Fruit fly (Drosophila melanogaster) whole organism, embryonic: ENCODE measurements around the gene Zir.

ENCODE experiments used
- Bdp1 ChIP-seq: fragments of 200-800 bp; sonication (Bioruptor generic); optimal IDR thresholded peaks from 3 replicates; lab custom pipeline; 2016; ENCODE audit warnings: missing biosample characterization, missing genetic modification characterization
- Blimp-1 ChIP-seq: fragments of 200-800 bp; sonication (Bioruptor generic); optimal IDR thresholded peaks from 3 replicates; lab custom pipeline; 2018; ENCODE audit warnings: missing biosample characterization, missing genetic modification characterization, mild to moderate bottlenecking, moderate library complexity, missing genetic modification reagents
- CG10147 ChIP-seq: fragments of 200-800 bp; sonication (Bioruptor generic); optimal IDR thresholded peaks from 2 replicates; lab custom pipeline; 2019; ENCODE audit warnings: missing biosample characterization, mild to moderate bottlenecking, missing genetic modification characterization, moderate library complexity
- CG10267 ChIP-seq: fragments of 200-800 bp; sonication (Bioruptor generic); optimal IDR thresholded peaks from 2 replicates; lab custom pipeline; 2018; ENCODE audit warnings: missing biosample characterization, mild to moderate bottlenecking, missing genetic modification characterization, moderate library complexity
- CG10431 ChIP-seq: fragments of 200-800 bp; sonication (Bioruptor generic); optimal IDR thresholded peaks from 3 replicates; lab custom pipeline; 2018; ENCODE audit warnings: missing biosample characterization, mild to moderate bottlenecking, missing genetic modification characterization
- CG10565 ChIP-seq: fragments of 200-800 bp; sonication (Bioruptor generic); optimal IDR thresholded peaks from 3 replicates; lab custom pipeline; 2016; ENCODE audit warnings: missing biosample characterization, mild to moderate bottlenecking, missing genetic modification characterization
- CG11560 ChIP-seq: fragments of 200-800 bp; sonication (Bioruptor generic); IDR thresholded peaks from 3 replicates; pipeline ENCODE4 v1.3.6; 2022; ENCODE audit warnings: missing biosample characterization, missing genetic modification characterization
- CG12744 ChIP-seq: fragments of 200-800 bp; sonication (Bioruptor generic); optimal IDR thresholded peaks from 2 replicates; lab custom pipeline; 2016; ENCODE audit warnings: missing biosample characterization, missing genetic modification characterization
- CG13123 ChIP-seq: fragments of 200-800 bp; sonication (Bioruptor generic); optimal IDR thresholded peaks from 2 replicates; lab custom pipeline; 2016; ENCODE audit warnings: missing biosample characterization, missing genetic modification characterization
- CG13296 ChIP-seq: fragments of 200-800 bp; sonication (Bioruptor generic); optimal IDR thresholded peaks from 3 replicates; lab custom pipeline; 2018; ENCODE audit warnings: missing biosample characterization, mild to moderate bottlenecking, missing genetic modification characterization
- CG16779 ChIP-seq: fragments of 200-800 bp; sonication (Bioruptor generic); IDR thresholded peaks from 2 replicates; pipeline ENCODE4 v1.3.6; 2022; ENCODE audit warnings: missing biosample characterization, missing genetic modification characterization
- CG16815 ChIP-seq: fragments of 200-800 bp; sonication (Bioruptor generic); optimal IDR thresholded peaks from 3 replicates; lab custom pipeline; 2017; ENCODE audit warnings: missing biosample characterization, mild to moderate bottlenecking, missing genetic modification characterization
- CG17186 ChIP-seq: fragments of 200-800 bp; sonication (Bioruptor generic); optimal IDR thresholded peaks from 3 replicates; lab custom pipeline; 2017; ENCODE audit warnings: missing biosample characterization, missing genetic modification reagents, missing genetic modification characterization
- CG1792 ChIP-seq: fragments of 200-800 bp; sonication (Bioruptor generic); optimal IDR thresholded peaks from 2 replicates; lab custom pipeline; 2016; ENCODE audit warnings: missing biosample characterization, missing genetic modification characterization
- CG2199 ChIP-seq: fragments of 200-800 bp; sonication (Bioruptor generic); IDR thresholded peaks from 3 replicates; pipeline ENCODE4 v1.3.6; 2022; ENCODE audit warnings: missing biosample characterization, missing genetic modification characterization
- CG31365 ChIP-seq: fragments of 200-800 bp; sonication (Bioruptor generic); optimal IDR thresholded peaks from 2 replicates; lab custom pipeline; 2018; ENCODE audit warnings: missing biosample characterization, mild to moderate bottlenecking, missing genetic modification characterization
- CG43689 ChIP-seq: fragments of 200-800 bp; sonication (Bioruptor generic); IDR thresholded peaks from 2 replicates; pipeline ENCODE4 v1.3.6; 2022; ENCODE audit warnings: missing biosample characterization, missing genetic modification characterization
- CG4707 ChIP-seq: fragments of 200-800 bp; sonication (Bioruptor generic); optimal IDR thresholded peaks from 2 replicates; lab custom pipeline; 2018; ENCODE audit warnings: missing biosample characterization, mild to moderate bottlenecking, missing genetic modification characterization, moderate library complexity
- CG5245 ChIP-seq: fragments of 200-800 bp; sonication (Bioruptor generic); optimal IDR thresholded peaks from 3 replicates; lab custom pipeline; 2016; ENCODE audit warnings: missing biosample characterization, missing genetic modification characterization
- CG6683 ChIP-seq: fragments of 200-800 bp; sonication (Bioruptor generic); optimal IDR thresholded peaks from 2 replicates; lab custom pipeline; 2017; ENCODE audit warnings: missing biosample characterization, mild to moderate bottlenecking, missing genetic modification characterization, missing genetic modification reagents
- CG6813 ChIP-seq: fragments of 200-800 bp; sonication (Bioruptor generic); optimal IDR thresholded peaks from 2 replicates; lab custom pipeline; 2017; ENCODE audit warnings: missing biosample characterization, missing genetic modification characterization, mild to moderate bottlenecking, moderate library complexity, missing genetic modification reagents
- CG6854 ChIP-seq: fragments of 200-800 bp; sonication (Bioruptor generic); optimal IDR thresholded peaks from 3 replicates; lab custom pipeline; 2017; ENCODE audit warnings: missing biosample characterization, mild to moderate bottlenecking, missing genetic modification characterization
- CG9932 ChIP-seq: fragments of 200-800 bp; sonication (Bioruptor generic); IDR thresholded peaks from 2 replicates; pipeline ENCODE4 v1.3.6; 2022; ENCODE audit warnings: missing biosample characterization, missing genetic modification characterization
- CrebB ChIP-seq: fragments of 200-800 bp; sonication (Bioruptor generic); optimal IDR thresholded peaks from 3 replicates; lab custom pipeline; 2018; ENCODE audit warnings: missing biosample characterization, mild to moderate bottlenecking, missing genetic modification characterization
- D19B ChIP-seq: fragments of 200-800 bp; sonication (Bioruptor generic); optimal IDR thresholded peaks from 2 replicates; lab custom pipeline; 2017; ENCODE audit warnings: missing biosample characterization, mild to moderate bottlenecking, missing genetic modification characterization
- Doc3 ChIP-seq: fragments of 200-800 bp; sonication (Bioruptor generic); IDR thresholded peaks from 3 replicates; pipeline ENCODE4 v1.3.6; 2022; ENCODE audit warnings: missing biosample characterization, missing genetic modification characterization; ENCODE audit not compliant: partially characterized antibody
- Drgx ChIP-seq: fragments of 200-800 bp; sonication (Bioruptor generic); IDR thresholded peaks from 2 replicates; pipeline ENCODE4 v1.3.6; 2022; ENCODE audit warnings: missing biosample characterization, missing genetic modification characterization
- Fer2 ChIP-seq: fragments of 200-800 bp; sonication (Bioruptor generic); optimal IDR thresholded peaks from 2 replicates; lab custom pipeline; 2018; ENCODE audit warnings: missing biosample characterization, mild to moderate bottlenecking, missing genetic modification characterization, moderate library complexity
- Gsc ChIP-seq: fragments of 200-800 bp; sonication (Bioruptor generic); IDR thresholded peaks from 2 replicates; pipeline ENCODE4 v1.3.6; 2022; ENCODE audit warnings: missing biosample characterization, missing genetic modification characterization
- Med ChIP-seq: fragments of 200-800 bp; sonication (Bioruptor generic); peaks from one replicate; lab custom pipeline; 2016; ENCODE audit warnings: missing biosample characterization, missing genetic modification characterization, mild to moderate bottlenecking, inconsistent platforms, moderate library complexity
- NK7.1 ChIP-seq: fragments of 200-800 bp; sonication (Bioruptor generic); optimal IDR thresholded peaks from 3 replicates; lab custom pipeline; 2016; ENCODE audit warnings: missing biosample characterization, missing genetic modification characterization
- Opbp ChIP-seq: fragments of 200-800 bp; sonication (Bioruptor generic); IDR thresholded peaks from 3 replicates; pipeline ENCODE4 v1.3.6; 2022; ENCODE audit warnings: missing biosample characterization, missing genetic modification characterization; ENCODE audit not compliant: partially characterized antibody
- Taf1 ChIP-seq: fragments of 200-800 bp; sonication (Bioruptor generic); IDR thresholded peaks from 2 replicates; pipeline ENCODE4 v1.3.6; 2022; ENCODE audit warnings: missing biosample characterization, missing genetic modification characterization
- bbx ChIP-seq: fragments of 200-800 bp; sonication (Bioruptor generic); IDR thresholded peaks from 2 replicates; pipeline ENCODE4 v1.3.6; 2022; ENCODE audit warnings: missing biosample characterization, missing genetic modification characterization; ENCODE audit not compliant: partially characterized antibody
- cato ChIP-seq: fragments of 200-800 bp; sonication (Bioruptor generic); optimal IDR thresholded peaks from 2 replicates; lab custom pipeline; 2016; ENCODE audit warnings: missing biosample characterization, missing genetic modification characterization, borderline replicate concordance
- croc ChIP-seq: fragments of 200-800 bp; sonication (Bioruptor generic); conservative IDR thresholded peaks from 3 replicates; pipeline ENCODE4 v1.3.6; 2022; ENCODE audit warnings: missing biosample characterization, missing genetic modification characterization
- crol ChIP-seq: fragments of 200-800 bp; sonication (Bioruptor generic); IDR thresholded peaks from 2 replicates; pipeline ENCODE4 v1.3.6; 2022; ENCODE audit warnings: missing biosample characterization, missing genetic modification characterization
- danr ChIP-seq: fragments of 200-800 bp; sonication (Bioruptor generic); IDR thresholded peaks from 2 replicates; pipeline ENCODE4 v1.3.6; 2022; ENCODE audit warnings: missing biosample characterization, missing genetic modification characterization
- ems ChIP-seq: fragments of 200-800 bp; sonication (Bioruptor generic); optimal IDR thresholded peaks from 3 replicates; lab custom pipeline; 2016; ENCODE audit warnings: missing biosample characterization, missing genetic modification characterization
- esg ChIP-seq: fragments of 200-800 bp; sonication (Bioruptor generic); conservative IDR thresholded peaks from 2 replicates; pipeline ENCODE4 v1.3.6; 2022; ENCODE audit warnings: missing biosample characterization, missing genetic modification characterization
- fd96Cb ChIP-seq: fragments of 200-800 bp; sonication (Bioruptor generic); optimal IDR thresholded peaks from 2 replicates; lab custom pipeline; 2018; ENCODE audit warnings: missing biosample characterization, mild to moderate bottlenecking, missing genetic modification characterization, moderate library complexity
- gcm ChIP-seq: fragments of 200-800 bp; sonication (Bioruptor generic); optimal IDR thresholded peaks from 2 replicates; lab custom pipeline; 2019; ENCODE audit warnings: missing biosample characterization, mild to moderate bottlenecking, missing genetic modification characterization, moderate library complexity
- gcm2 ChIP-seq: fragments of 200-800 bp; sonication (Bioruptor generic); optimal IDR thresholded peaks from 2 replicates; lab custom pipeline; 2016; ENCODE audit warnings: missing biosample characterization, missing genetic modification characterization
- gfzf ChIP-seq: fragments of 200-800 bp; sonication (Bioruptor generic); optimal IDR thresholded peaks from 2 replicates; lab custom pipeline; 2016; ENCODE audit warnings: missing biosample characterization, mild to moderate bottlenecking, missing genetic modification characterization, moderate library complexity
- grn ChIP-seq: fragments of 200-800 bp; sonication (Bioruptor generic); optimal IDR thresholded peaks from 3 replicates; lab custom pipeline; 2017; ENCODE audit warnings: missing biosample characterization, missing genetic modification characterization
- ham ChIP-seq: fragments of 200-800 bp; sonication (Bioruptor generic); IDR thresholded peaks from 2 replicates; pipeline ENCODE4 v1.3.6; 2022; ENCODE audit warnings: missing biosample characterization, missing genetic modification characterization
- kay ChIP-seq: fragments of 200-800 bp; sonication (Bioruptor generic); optimal IDR thresholded peaks from 2 replicates; lab custom pipeline; 2016; ENCODE audit warnings: missing biosample characterization, missing genetic modification characterization
- lab ChIP-seq: fragments of 200-800 bp; sonication (Bioruptor generic); optimal IDR thresholded peaks from 3 replicates; lab custom pipeline; 2017; ENCODE audit warnings: missing biosample characterization, missing genetic modification characterization, mild to moderate bottlenecking, moderate library complexity, missing genetic modification reagents
- p53 ChIP-seq: fragments of 200-800 bp; sonication (Bioruptor generic); optimal IDR thresholded peaks from 2 replicates; lab custom pipeline; 2016; ENCODE audit warnings: missing biosample characterization, missing genetic modification characterization
- pfk ChIP-seq: fragments of 200-800 bp; sonication (Bioruptor generic); optimal IDR thresholded peaks from 2 replicates; lab custom pipeline; 2018; ENCODE audit warnings: missing biosample characterization, mild to moderate bottlenecking, missing genetic modification characterization, moderate library complexity
- run ChIP-seq: fragments of 200-800 bp; sonication (Bioruptor generic); optimal IDR thresholded peaks from 3 replicates; lab custom pipeline; 2018; ENCODE audit warnings: missing biosample characterization, mild to moderate bottlenecking, missing genetic modification characterization
- trh ChIP-seq: fragments of 200-800 bp; sonication (Bioruptor generic); optimal IDR thresholded peaks from 2 replicates; lab custom pipeline; 2016; ENCODE audit warnings: missing biosample characterization, missing genetic modification characterization

Zir gene

dm6 chr2L:117750-118149 is 23.2 kb downstream of the Zir start (continued):
- TF ChIP-seq CrebB (tag; lab: Kevin White, UChicago) (peak; percentile 20), D19B (GFP tag; lab: Kevin White, UChicago) (no peak), CG43689 (GFP tag; lab: Robert Waterston, UW) (no peak), crol (no peak), CG9932 (GFP tag; lab: Robert Waterston, UW) (no peak), lab (GFP tag; lab: Kevin White, UChicago) (peak; percentile 82), Fer2 (tag; lab: Kevin White, UChicago) (no peak), Gsc (GFP tag; lab: Robert Waterston, UW) (no peak), CG2199 (GFP tag; lab: Robert Waterston, UW) (no peak), gcm2 (no peak), CG31365 (tag; lab: Kevin White, UChicago) (no peak), esg (no peak), CG6813 (peak; percentile 44), Taf1 (no peak), CG10431 (no peak), grn (no peak), kay (GFP tag; lab: Kevin White, UChicago) (no peak), bbx (GFP tag; lab: Robert Waterston, UW) (no peak), CG10565 (GFP tag; lab: Kevin White, UChicago) (no peak), CG6683 (GFP tag; lab: Kevin White, UChicago) (peak; percentile 49), CG5245 (no peak), run (tag; lab: Kevin White, UChicago) (no peak), CG10147 (GFP tag; lab: Kevin White, UChicago) (no peak), ham (GFP tag; lab: Robert Waterston, UW) (no peak), Opbp (GFP tag; lab: Robert Waterston, UW) (no peak), p53 (GFP tag; lab: Kevin White, UChicago) (no peak), CG16779 (GFP tag; lab: Robert Waterston, UW) (no peak), trh (GFP tag; lab: Kevin White, UChicago) (no peak), Drgx (no peak), Bdp1 (GFP tag; lab: Kevin White, UChicago) (peak; percentile 15), CG13123 (GFP tag; lab: Kevin White, UChicago) (peak; percentile 6), fd96Cb (tag; lab: Kevin White, UChicago) (no peak), Med (peak; percentile 85), croc (GFP tag; lab: Robert Waterston, UW) (no peak), gfzf (GFP tag; lab: Kevin White, UChicago) (no peak), CG16815 (GFP tag; lab: Kevin White, UChicago) (no peak), cato (GFP tag; lab: Kevin White, UChicago) (no peak), CG12744 (GFP tag; lab: Kevin White, UChicago) (no peak), danr (GFP tag; lab: Robert Waterston, UW) (no peak), CG11560 (tag; lab: Robert Waterston, UW) (no peak), CG4707 (peak; percentile 22), CG6854 (GFP tag; lab: Kevin White, UChicago) (no peak), NK7.1 (GFP tag; lab: Kevin White, UChicago) (no peak), CG13296 (GFP tag; lab: Kevin White, UChicago) (peak; percentile 67), CG10267 (tag; lab: Kevin White, UChicago) (no peak), CG17186 (GFP tag; lab: Kevin White, UChicago) (no peak), Doc3 (GFP tag; lab: Robert Waterston, UW) (no peak), pfk (GFP tag; lab: Kevin White, UChicago) (peak; percentile 32), ems (no peak), Blimp-1 (no peak), CG1792 (GFP tag; lab: Kevin White, UChicago) (peak; percentile 11), gcm (GFP tag; lab: Kevin White, UChicago) (no peak)
